Worm (Caenorhabditis elegans) whole organism, L2 larva: ENCODE measurements around the gene tag-115.

Experiments used
- C34F6.9 ChIP-seq: fragments of 150-350 bp; optimal IDR thresholded peaks from 2 replicates; lab custom pipeline; 2014; ENCODE audit warnings: missing biosample characterization, missing genetic modification characterization
- F13H6.1 ChIP-seq: sonication (generic microtip); optimal IDR thresholded peaks from 2 replicates; lab custom pipeline; 2016; ENCODE audit warnings: missing genetic modification characterization, missing compliant biosample characterization
- aly-2 ChIP-seq: fragments of 150-350 bp; optimal IDR thresholded peaks from 2 replicates; lab custom pipeline; 2014; ENCODE audit warnings: missing biosample characterization, missing genetic modification characterization
- ama-1 ChIP-seq: fragments of 150-350 bp; optimal IDR thresholded peaks from 2 replicates; lab custom pipeline; 2018; ENCODE audit warnings: inconsistent platforms
- ceh-16 ChIP-seq: fragments of 150-350 bp; optimal IDR thresholded peaks from 2 replicates; lab custom pipeline; 2014; ENCODE audit warnings: missing biosample characterization, missing genetic modification characterization
- ceh-82 ChIP-seq: fragments of 150-350 bp; optimal IDR thresholded peaks from 2 replicates; lab custom pipeline; 2014; ENCODE audit warnings: missing biosample characterization, missing genetic modification characterization
- elt-1 ChIP-seq: fragments of 150-350 bp; optimal IDR thresholded peaks from 2 replicates; lab custom pipeline; 2014; ENCODE audit warnings: missing biosample characterization, missing genetic modification characterization
- fos-1 ChIP-seq: fragments of 150-350 bp; optimal IDR thresholded peaks from 2 replicates; lab custom pipeline; 2014; ENCODE audit warnings: missing biosample characterization, missing genetic modification characterization
- gmeb-1 ChIP-seq: fragments of 150-350 bp; optimal IDR thresholded peaks from 2 replicates; lab custom pipeline; 2014; ENCODE audit warnings: missing biosample characterization, missing genetic modification characterization
- lin-11 ChIP-seq: fragments of 150-350 bp; sonication (generic microtip); optimal IDR thresholded peaks from 2 replicates; lab custom pipeline; 2014; ENCODE audit warnings: missing biosample characterization, missing genetic modification characterization, inconsistent platforms, mixed read lengths
- lin-13 ChIP-seq: fragments of 150-350 bp; optimal IDR thresholded peaks from 2 replicates; lab custom pipeline; 2014; ENCODE audit warnings: missing biosample characterization, missing genetic modification reagents, missing genetic modification characterization
- lin-39 ChIP-seq: fragments of 150-350 bp; optimal IDR thresholded peaks from 2 replicates; lab custom pipeline; 2014; ENCODE audit warnings: missing biosample characterization, missing genetic modification reagents, missing genetic modification characterization
- lsy-2 ChIP-seq, 2 experiments: fragments of 150-350 bp in 1 of 2; sonication (generic microtip) in 1 of 2; optimal IDR thresholded peaks; 2 replicates each; lab custom pipeline; 2014 to 2017; ENCODE audit warnings: missing biosample characterization in 2 of 2, missing genetic modification characterization in 2 of 2
- mdl-1 ChIP-seq, 2 experiments: fragments of 150-350 bp in 1 of 2; sonication (generic microtip) in 1 of 2; optimal IDR thresholded peaks; 2 replicates each; lab custom pipeline; 2017; ENCODE audit warnings: missing biosample characterization in 2 of 2, missing genetic modification characterization in 2 of 2
- nhr-10 ChIP-seq: sonication (generic microtip); optimal IDR thresholded peaks from 2 replicates; lab custom pipeline; 2017; ENCODE audit warnings: missing biosample characterization, missing genetic modification characterization
- nhr-11 ChIP-seq: fragments of 150-350 bp; optimal IDR thresholded peaks from 2 replicates; lab custom pipeline; 2014; ENCODE audit warnings: missing biosample characterization, missing genetic modification characterization
- nhr-12 ChIP-seq: fragments of 150-350 bp; optimal IDR thresholded peaks from 2 replicates; lab custom pipeline; 2014; ENCODE audit warnings: missing biosample characterization, missing genetic modification characterization
- nhr-23 ChIP-seq: fragments of 150-350 bp; optimal IDR thresholded peaks from 2 replicates; lab custom pipeline; 2014; ENCODE audit warnings: missing biosample characterization, missing genetic modification reagents, missing genetic modification characterization
- nhr-25 ChIP-seq: fragments of 150-350 bp; sonication (generic microtip); optimal IDR thresholded peaks from 3 replicates; lab custom pipeline; 2014; ENCODE audit warnings: missing biosample characterization, missing genetic modification characterization
- nhr-6 ChIP-seq: fragments of 150-350 bp; optimal IDR thresholded peaks from 2 replicates; lab custom pipeline; 2014; ENCODE audit warnings: missing biosample characterization, missing genetic modification characterization
- nhr-77 ChIP-seq: fragments of 150-350 bp; optimal IDR thresholded peaks from 2 replicates; lab custom pipeline; 2014; ENCODE audit warnings: missing biosample characterization, missing genetic modification characterization
- unc-55 ChIP-seq: fragments of 150-350 bp; sonication (generic microtip); optimal IDR thresholded peaks from 3 replicates; lab custom pipeline; 2014; ENCODE audit warnings: missing biosample characterization, missing genetic modification reagents, missing genetic modification characterization
- unc-62 ChIP-seq: fragments of 150-350 bp; optimal IDR thresholded peaks from 2 replicates; lab custom pipeline; 2014; ENCODE audit warnings: missing biosample characterization, missing genetic modification reagents, missing genetic modification characterization
- zag-1 ChIP-seq: fragments of 150-350 bp; optimal IDR thresholded peaks from 2 replicates; lab custom pipeline; 2014; ENCODE audit warnings: missing biosample characterization, missing genetic modification characterization
- ztf-1 ChIP-seq: fragments of 200-800 bp; sonication (Bioruptor generic); conservative IDR thresholded peaks from 2 replicates; pipeline ENCODE4 v1.3.6; 2022; ENCODE audit warnings: missing genetic modification characterization, missing compliant biosample characterization

The tag-115 gene

ce11 chrIV:13197282-13197681, 41.9 kb downstream of the tag-115 start, which contains the start of gene C48D1.1:
TSS of gene C48D1.1 (minus strand) at chrIV:13197382.
- TF ChIP-seq nhr-6 (tag; lab: Kevin White, UChicago): no peak
- TF ChIP-seq nhr-10 (tag; lab: Kevin White, UChicago): no peak
- TF ChIP-seq aly-2 (tag; lab: Kevin White, UChicago): no peak
- no peak for TF ChIP-seq ama-1
- TF ChIP-seq nhr-77 (tag; lab: Kevin White, UChicago): no peak
- no peak for TF ChIP-seq gmeb-1
- no peak for TF ChIP-seq F13H6.1
- TF ChIP-seq nhr-23 (tag; lab: Kevin White, UChicago): no peak

DNA sequence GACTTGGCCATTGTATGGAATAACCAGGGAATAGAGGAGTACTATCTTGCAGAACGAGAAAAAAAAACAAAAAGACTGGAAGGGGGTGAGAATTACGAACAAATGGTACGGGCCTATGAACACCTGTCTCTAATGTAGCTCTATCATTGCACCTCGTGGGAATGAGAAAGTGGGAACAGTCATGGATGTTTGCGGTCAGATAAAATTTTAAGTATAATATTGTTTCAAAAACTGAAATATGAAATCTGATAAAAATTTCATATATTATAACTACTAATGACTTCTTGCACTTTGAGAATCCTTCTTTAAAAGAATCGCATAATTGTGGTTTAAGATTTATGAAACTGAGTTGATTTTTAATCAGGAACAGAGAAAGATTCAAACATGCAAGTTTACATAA, 46.0 kb downstream of the tag-115 start, which contains the start of gene F58D2.5:
F58D2.5 (minus strand) TSS at position 101 of the 400 bp plus-strand sequence.
- TF ChIP-seq ama-1 (no peak), elt-1 (tag; lab: Kevin White, UChicago) (no peak), ceh-82 (tag; lab: Kevin White, UChicago) (no peak), unc-55 (GFP tag; lab: Kevin White, UChicago) (no peak)
- TF ChIP-seq, all 48 proteins: peak for 0

DNA sequence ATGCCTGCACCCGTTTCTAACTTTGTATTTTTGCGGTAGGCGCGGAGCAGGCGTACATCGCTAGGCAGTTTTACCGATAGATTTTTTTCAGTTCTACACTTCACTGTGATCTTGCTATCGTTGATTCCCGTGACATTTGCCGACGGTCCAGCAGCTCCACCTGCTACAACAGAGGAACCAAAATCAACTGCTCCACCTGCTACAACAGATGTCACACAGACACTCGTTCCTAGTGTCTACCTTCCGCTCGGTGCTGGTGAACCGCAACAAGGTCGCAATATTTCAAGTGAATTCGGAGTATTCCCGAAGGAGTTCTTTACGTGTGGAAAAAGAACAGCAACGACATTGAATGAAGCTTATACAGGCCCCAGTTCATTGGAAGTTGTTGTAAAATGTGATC, 49.1 kb downstream of the tag-115 start:
- TF ChIP-seq lin-39 (tag; lab: Kevin White, UChicago) (no peak), C34F6.9 (tag; lab: Kevin White, UChicago) (no peak), zag-1 (no peak), mdl-1 (tag; optimal IDR thresholded peaks at IDR 0.05; lab: Kevin White, UChicago) (no peak), lsy-2 (tag; optimal IDR thresholded peaks at IDR 0.05; lab: Kevin White, UChicago) (no peak)

- TF ChIP-seq nhr-6 (tag; lab: Kevin White, UChicago) (no peak), F13H6.1 (no peak), ztf-1 (no peak), lin-13 (no peak), elt-1 (tag; lab: Kevin White, UChicago) (no peak), fos-1 (tag; lab: Kevin White, UChicago) (no peak), nhr-12 (tag; lab: Kevin White, UChicago) (no peak), ceh-16 (tag; lab: Kevin White, UChicago) (no peak), mdl-1 (tag; optimal IDR thresholded peaks at IDR 0.05; lab: Kevin White, UChicago) (no peak), nhr-25 (tag; lab: Kevin White, UChicago) (no peak), nhr-11 (no peak), lin-11 (tag; lab: Kevin White, UChicago) (no peak), unc-62 (GFP tag; lab: Kevin White, UChicago) (no peak), nhr-10 (tag; lab: Kevin White, UChicago) (no peak), lin-39 (tag; lab: Kevin White, UChicago) (no peak)
- TF ChIP-seq, all 48 proteins: peak for 0
Measured at ce11 chrIV:13189467-13189866, 49.7 kb downstream of the tag-115 start, which contains the start of gene F58D2.2. TSS of gene F58D2.2 (plus strand) at chrIV:13189767.

- TF ChIP-seq lsy-2 (tag; optimal IDR thresholded peaks at IDR 0.05; lab: Kevin White, UChicago) (no peak), nhr-25 (tag; lab: Kevin White, UChicago) (no peak), lin-39 (tag; lab: Kevin White, UChicago) (no peak), nhr-23 (tag; lab: Kevin White, UChicago) (no peak)
Measured at ce11 chrIV:13188959-13189358, 50.3 kb downstream of the tag-115 start, which contains the start of gene F58D2.4. TSS of gene F58D2.4 (minus strand) at chrIV:13189059.
